Worm (Caenorhabditis elegans): ENCODE measurements around the gene bath-30.

bath-30 gene

ce11 chrII:3340251-3340650, 5.9 kb downstream of the bath-30 start, which contains the start of gene F14D2.5:
Gene F14D2.5, plus strand, starts transcription at chrII:3340551.
- TF ChIP-seq Y75B8A.6 (GFP tag; IDR thresholded peaks at IDR 0.05) (no peak), nhr-237 (tag; optimal IDR thresholded peaks at IDR 0.05) (no peak), dve-1 (tag; optimal IDR thresholded peaks at IDR 0.05; ENCODE audit: insufficient read depth) (no peak), nhr-48 (tag; optimal IDR thresholded peaks at IDR 0.05) (no peak), mxl-2 (GFP tag; conservative IDR thresholded peaks at IDR 0.05) (no peak), lin-15B (tag; optimal IDR thresholded peaks at IDR 0.05) (no peak), saeg-2 (GFP tag; IDR thresholded peaks at IDR 0.05) (no peak), ctbp-1 (GFP tag; IDR thresholded peaks at IDR 0.05) (no peak), pqm-1 (tag; optimal IDR thresholded peaks at IDR 0.05) (no peak), mdt-29 (GFP tag; IDR thresholded peaks at IDR 0.05) (no peak), ceh-82 (tag; optimal IDR thresholded peaks at IDR 0.05) (no peak), ceh-62 (tag; optimal IDR thresholded peaks at IDR 0.05) (no peak), daf-19 (GFP tag; conservative IDR thresholded peaks at IDR 0.05) (no peak), cey-2 (tag; optimal IDR thresholded peaks at IDR 0.05; ENCODE audit: borderline replicate concordance, insufficient read depth) (no peak), hif-1 (tag; optimal IDR thresholded peaks at IDR 0.05) (no peak), mxl-3 (GFP tag; optimal IDR thresholded peaks at IDR 0.05) (no peak), nhr-10 (tag; optimal IDR thresholded peaks at IDR 0.05) (no peak), arid-1 (GFP tag; conservative IDR thresholded peaks at IDR 0.05) (no peak), daf-12 (tag; optimal IDR thresholded peaks at IDR 0.05) (no peak)

- TF ChIP-seq mep-1 (tag; optimal IDR thresholded peaks at IDR 0.05) = no peak
- peak in 1 of 2 experiments; percentile 31 for TF ChIP-seq unc-62 (GFP tag; optimal IDR thresholded peaks at IDR 0.05 in 1 of 2)
- no peak for TF ChIP-seq unc-62 (tag; optimal IDR thresholded peaks at IDR 0.05)
- TF ChIP-seq aha-1 (tag) = peak; percentile 79
- TF ChIP-seq nhr-76 (tag; optimal IDR thresholded peaks at IDR 0.05) = no peak
Observed at ce11 chrII:3338556-3338955, 7.6 kb downstream of the bath-30 start, which contains the start of gene F14D2.7. Gene F14D2.7, minus strand, starts transcription at chrII:3338656.

- no peak for TF ChIP-seq zip-11 (GFP tag; IDR thresholded peaks at IDR 0.05)
- TF ChIP-seq lin-39 (tag; optimal IDR thresholded peaks at IDR 0.05) = no peak
- no peak for TF ChIP-seq daf-12 (tag; optimal IDR thresholded peaks at IDR 0.05)
- no peak for TF ChIP-seq arid-1 (GFP tag; conservative IDR thresholded peaks at IDR 0.05)
- TF ChIP-seq mdt-29 (GFP tag; IDR thresholded peaks at IDR 0.05) = no peak
- no peak for TF ChIP-seq zip-2 (tag; optimal IDR thresholded peaks at IDR 0.05)
Observed at ce11 chrII:3337039-3337438, 9.1 kb downstream of the bath-30 start, which contains the start of gene F14D2.19. Gene F14D2.19, minus strand, starts transcription at chrII:3337139.

- no peak for TF ChIP-seq mdl-1 (tag; optimal IDR thresholded peaks at IDR 0.05)
- TF ChIP-seq spr-3 (GFP tag; optimal IDR thresholded peaks at IDR 0.05) = no peak
- TF ChIP-seq nhr-111 (GFP tag; optimal IDR thresholded peaks at IDR 0.05) = no peak
- no peak for TF ChIP-seq F49E8.2 (tag; optimal IDR thresholded peaks at IDR 0.05; ENCODE audit: borderline replicate concordance)
- TF ChIP-seq lin-1 (GFP tag; IDR thresholded peaks at IDR 0.05) = no peak
- TF ChIP-seq unc-62 (GFP tag; optimal IDR thresholded peaks at IDR 0.05 in 1 of 2) = no peak
- TF ChIP-seq unc-62 (tag; optimal IDR thresholded peaks at IDR 0.05) = no peak
- no peak for TF ChIP-seq jun-1 (tag; optimal IDR thresholded peaks at IDR 0.05)
- no peak for TF ChIP-seq daf-8 (GFP tag; IDR thresholded peaks at IDR 0.05)
- TF ChIP-seq daf-19 (GFP tag; conservative IDR thresholded peaks at IDR 0.05) = no peak
- TF ChIP-seq dpl-1 (GFP tag; optimal IDR thresholded peaks at IDR 0.05) = no peak
- TF ChIP-seq unc-130 (GFP tag; optimal IDR thresholded peaks at IDR 0.05) = no peak
- TF ChIP-seq set-16 (GFP tag; IDR thresholded peaks at IDR 0.05) = no peak
- no peak for TF ChIP-seq hmg-1.1 (GFP tag; IDR thresholded peaks at IDR 0.05)
- no peak for TF ChIP-seq lin-38 (GFP tag; IDR thresholded peaks at IDR 0.05)
- no peak for TF ChIP-seq gei-8 (GFP tag; optimal IDR thresholded peaks at IDR 0.05)
- TF ChIP-seq zag-1 (tag; optimal IDR thresholded peaks at IDR 0.05) = no peak
- no peak for TF ChIP-seq mxl-3 (GFP tag; optimal IDR thresholded peaks at IDR 0.05)
- TF ChIP-seq nhr-76 (tag; optimal IDR thresholded peaks at IDR 0.05) = no peak
- TF ChIP-seq ceh-28 (tag; optimal IDR thresholded peaks at IDR 0.05) = no peak
- TF ChIP-seq tra-1 (GFP tag; IDR thresholded peaks at IDR 0.05) = no peak
Observed at ce11 chrII:3332039-3332438, 14.1 kb downstream of the bath-30 start, which contains the start of gene irld-27. Gene irld-27, plus strand, starts transcription at chrII:3332339.

Measured in whole organism, L4 larva.